Worm (Caenorhabditis elegans) whole organism, late embryonic: ENCODE results near the gene algn-2.

ENCODE experiments used
- ceh-24 ChIP-seq: sonication (generic microtip); optimal IDR thresholded peaks from 2 replicates; lab custom pipeline; 2016; ENCODE audit warnings: mild to moderate bottlenecking, missing genetic modification characterization, missing compliant biosample characterization
- elt-2 ChIP-seq: sonication (generic microtip); optimal IDR thresholded peaks from 2 replicates; lab custom pipeline; 2016; ENCODE audit warnings: missing genetic modification reagents, missing genetic modification characterization, missing compliant biosample characterization
- hlh-30 ChIP-seq: sonication (generic microtip); optimal IDR thresholded peaks from 2 replicates; lab custom pipeline; 2017; ENCODE audit warnings: antibody characterized with exemption, missing genetic modification characterization, missing compliant biosample characterization; ENCODE audit not compliant: insufficient read depth
- lin-11 ChIP-seq: fragments of 200-800 bp; sonication (Bioruptor generic); optimal IDR thresholded peaks from 2 replicates; lab custom pipeline; 2018; ENCODE audit warnings: mild to moderate bottlenecking, missing genetic modification characterization, missing compliant biosample characterization
- madf-2 ChIP-seq: sonication (generic microtip); optimal IDR thresholded peaks from 2 replicates; lab custom pipeline; 2017; ENCODE audit warnings: missing genetic modification characterization, missing compliant biosample characterization
- nfya-1 ChIP-seq: sonication (generic microtip); optimal IDR thresholded peaks from 2 replicates; lab custom pipeline; 2017; ENCODE audit warnings: missing genetic modification characterization, mild to moderate bottlenecking, missing compliant biosample characterization, antibody characterized with exemption, moderate library complexity
- nhr-11 ChIP-seq: fragments of 150-350 bp; optimal IDR thresholded peaks from 2 replicates; lab custom pipeline; 2014; ENCODE audit warnings: missing biosample characterization, missing genetic modification characterization
- pha-2 ChIP-seq: sonication (generic microtip); optimal IDR thresholded peaks from 2 replicates; lab custom pipeline; 2017; ENCODE audit warnings: mild to moderate bottlenecking, missing genetic modification characterization, missing compliant biosample characterization
- pha-4 ChIP-seq: fragments of 150-350 bp; optimal IDR thresholded peaks from 2 replicates; lab custom pipeline; 2018; ENCODE audit warnings: missing biosample characterization, missing genetic modification reagents, missing genetic modification characterization
- zip-5 ChIP-seq: sonication (generic microtip); optimal IDR thresholded peaks from 2 replicates; lab custom pipeline; 2016; ENCODE audit warnings: missing genetic modification characterization, missing compliant biosample characterization

DNA sequence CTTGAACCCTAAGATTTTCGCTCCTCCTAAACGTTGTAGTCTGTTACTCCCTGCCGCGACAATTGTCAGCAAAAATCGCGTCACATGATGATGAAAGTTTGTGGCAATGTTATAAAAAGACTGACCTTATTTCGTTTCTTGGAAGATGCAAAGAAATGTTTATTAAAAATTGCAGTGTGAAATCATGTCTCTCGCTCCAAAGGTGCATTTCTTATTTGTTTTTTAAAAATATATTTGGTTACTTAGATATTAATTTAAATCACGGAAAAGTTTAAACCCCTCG, 3.1 kb downstream of the algn-2 start:
- TF ChIP-seq pha-2 (tag; lab: Kevin White, UChicago) (no peak), nhr-11 (tag; lab: Kevin White, UChicago) (no peak), pha-4 (no peak), elt-2 (tag; lab: Kevin White, UChicago) (no peak), hlh-30 (no peak), madf-2 (tag; lab: Kevin White, UChicago) (no peak), lin-11 (no peak), zip-5 (tag; lab: Kevin White, UChicago) (no peak), nfya-1 (tag; lab: Kevin White, UChicago) (no peak), ceh-24 (tag; lab: Kevin White, UChicago) (no peak)
